Fruit fly (Drosophila melanogaster) whole organism, embryonic: ENCODE results near the gene CG13053.

Experiments
- CG1024 ChIP-seq: fragments of 200-800 bp; sonication (Bioruptor generic); IDR thresholded peaks from 2 replicates; pipeline ENCODE4 v1.3.6; 2022; ENCODE audit warnings: missing biosample characterization, missing genetic modification characterization
- CG16815 ChIP-seq: fragments of 200-800 bp; sonication (Bioruptor generic); optimal IDR thresholded peaks from 3 replicates; lab custom pipeline; 2017; ENCODE audit warnings: missing biosample characterization, mild to moderate bottlenecking, missing genetic modification characterization
- CG17612 ChIP-seq: fragments of 200-800 bp; sonication (Bioruptor generic); IDR thresholded peaks from 2 replicates; pipeline ENCODE4 v1.3.6; 2022; ENCODE audit warnings: missing biosample characterization, missing genetic modification characterization
- ken ChIP-seq: fragments of 200-800 bp; sonication (Bioruptor generic); IDR thresholded peaks from 3 replicates; pipeline ENCODE4 v1.3.6; 2022; ENCODE audit warnings: missing biosample characterization, missing genetic modification characterization
- phol ChIP-seq: fragments of 200-800 bp; sonication (Bioruptor generic); optimal IDR thresholded peaks from 3 replicates; lab custom pipeline; 2018; ENCODE audit warnings: missing biosample characterization, mild to moderate bottlenecking, missing genetic modification characterization, moderate library complexity
- usp ChIP-seq: fragments of >200 bp; optimal IDR thresholded peaks from 2 replicates; lab custom pipeline; 2017; ENCODE audit warnings: missing biosample characterization, missing genetic modification characterization

DNA sequence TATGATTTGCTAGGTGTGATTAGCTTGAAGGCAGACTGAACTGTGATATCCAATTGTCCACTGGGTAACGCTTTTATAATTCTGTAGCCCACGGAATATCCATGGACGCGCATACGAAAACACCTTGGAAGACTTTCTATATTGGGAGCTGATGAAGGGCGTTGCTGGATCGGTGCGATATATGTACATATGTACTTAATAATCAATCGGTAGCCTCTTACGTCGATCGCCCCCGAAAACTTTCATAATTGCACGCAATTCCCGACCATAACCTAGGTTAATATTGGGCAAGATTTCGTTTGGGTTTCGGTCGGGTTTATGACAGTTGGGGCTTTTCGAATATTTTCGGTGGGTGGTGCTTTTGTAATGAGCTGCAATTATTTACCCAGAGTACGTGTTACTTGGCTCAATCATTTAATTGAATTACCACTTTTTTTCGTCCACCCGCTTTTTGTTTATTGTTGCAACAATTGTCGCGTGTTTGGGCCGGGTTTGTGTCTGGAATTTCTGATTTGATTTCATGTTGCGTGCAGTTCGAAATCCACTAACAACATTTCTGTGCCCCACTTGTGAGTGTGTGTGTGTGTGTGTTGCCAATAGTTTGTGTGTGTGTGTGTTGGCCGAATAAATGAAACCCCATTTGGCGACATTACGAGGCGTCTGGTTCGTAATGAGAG, 22.5 kb upstream of the CG13053 start, which contains the start of gene CG13049:
- TF ChIP-seq CG1024 = no peak
- no peak for TF ChIP-seq CG16815
- TF ChIP-seq usp (GFP tag; lab: Kevin White, UChicago) = no peak
- no peak for TF ChIP-seq phol (tag; lab: Kevin White, UChicago)
- no peak for TF ChIP-seq ken (GFP tag; lab: Robert Waterston, UW)
- TF ChIP-seq CG17612 (GFP tag; lab: Robert Waterston, UW) = no peak
